Worm (Caenorhabditis elegans) whole organism, L4 larva: ENCODE measurements around the gene W01B6.6.

Source experiments
- F10B5.3 ChIP-seq: sonication (generic microtip); optimal IDR thresholded peaks from 2 replicates; lab custom pipeline; 2016; ENCODE audit warnings: mild to moderate bottlenecking, missing genetic modification characterization, missing compliant biosample characterization
- F26F4.8 ChIP-seq: fragments of 200-800 bp; sonication (Bioruptor generic); conservative IDR thresholded peaks from 2 replicates; pipeline ENCODE4 v1.3.6; 2022; ENCODE audit warnings: missing genetic modification characterization, missing compliant biosample characterization
- F37D6.2 ChIP-seq: sonication (generic microtip); optimal IDR thresholded peaks from 2 replicates; lab custom pipeline; 2016; ENCODE audit warnings: mild to moderate bottlenecking, missing genetic modification characterization, missing compliant biosample characterization
- F49E8.2 ChIP-seq: sonication (generic microtip); optimal IDR thresholded peaks from 2 replicates; lab custom pipeline; 2016; ENCODE audit warnings: missing compliant biosample characterization, mild to moderate bottlenecking, missing genetic modification characterization, borderline replicate concordance
- T20F7.1 ChIP-seq: fragments of 200-800 bp; sonication (Bioruptor generic); optimal IDR thresholded peaks from 2 replicates; lab custom pipeline; 2018; ENCODE audit warnings: mild to moderate bottlenecking, missing genetic modification characterization, missing compliant biosample characterization
- Y75B8A.6 ChIP-seq: fragments of 200-800 bp; sonication (Bioruptor generic); IDR thresholded peaks from 2 replicates; pipeline ENCODE4 v1.3.6; 2022; ENCODE audit warnings: missing genetic modification reagents, missing genetic modification characterization, missing compliant biosample characterization
- attf-4 ChIP-seq: sonication (generic microtip); optimal IDR thresholded peaks from 3 replicates; lab custom pipeline; 2017; ENCODE audit warnings: missing biosample characterization, missing genetic modification characterization
- ceh-32 ChIP-seq: sonication (generic microtip); optimal IDR thresholded peaks from 2 replicates; lab custom pipeline; 2016; ENCODE audit warnings: mild to moderate bottlenecking, missing genetic modification characterization, missing compliant biosample characterization; ENCODE audit not compliant: poor library complexity
- ces-1 ChIP-seq: fragments of 150-350 bp; sonication (generic microtip); optimal IDR thresholded peaks from 4 replicates; lab custom pipeline; 2014; ENCODE audit warnings: missing biosample characterization, missing genetic modification reagents, missing genetic modification characterization
- daf-16 ChIP-seq, 3 experiments: sonication (generic microtip); optimal IDR thresholded peaks; 2 replicates each; lab custom pipeline; 2016 to 2017; ENCODE audit warnings: missing genetic modification characterization in 3 of 3, missing genetic modification reagents in 3 of 3, mild to moderate bottlenecking in 2 of 3, missing compliant biosample characterization in 2 of 3, missing biosample characterization in 1 of 3, moderate library complexity in 1 of 3
- dmd-6 ChIP-seq: fragments of 200-800 bp; sonication (Bioruptor generic); IDR thresholded peaks from 2 replicates; pipeline ENCODE4 v1.3.6; 2022; ENCODE audit warnings: missing genetic modification reagents, missing genetic modification characterization, missing compliant biosample characterization
- dmd-8 ChIP-seq: fragments of 200-800 bp; sonication (Bioruptor generic); IDR thresholded peaks from 2 replicates; pipeline ENCODE4 v1.3.6; 2022; ENCODE audit warnings: missing genetic modification characterization, missing compliant biosample characterization
- egl-27 ChIP-seq: sonication (generic microtip); optimal IDR thresholded peaks from 3 replicates; lab custom pipeline; 2017; ENCODE audit warnings: missing biosample characterization, missing genetic modification reagents, missing genetic modification characterization
- hlh-11 ChIP-seq: fragments of 200-800 bp; sonication (Bioruptor generic); optimal IDR thresholded peaks from 2 replicates; lab custom pipeline; 2018; ENCODE audit warnings: mild to moderate bottlenecking, missing genetic modification characterization, missing compliant biosample characterization
- hlh-30 ChIP-seq: sonication (generic microtip); optimal IDR thresholded peaks from 2 replicates; lab custom pipeline; 2017; ENCODE audit warnings: antibody characterized with exemption, mild to moderate bottlenecking, missing genetic modification characterization, missing compliant biosample characterization; ENCODE audit not compliant: insufficient read depth
- hmg-1.1 ChIP-seq: fragments of 200-800 bp; sonication (Bioruptor generic); IDR thresholded peaks from 2 replicates; pipeline ENCODE4 v1.3.6; 2022; ENCODE audit warnings: missing genetic modification reagents, missing genetic modification characterization, missing compliant biosample characterization
- lim-7 ChIP-seq: fragments of 200-800 bp; sonication (Bioruptor generic); IDR thresholded peaks from 2 replicates; pipeline ENCODE4 v1.3.6; 2022; ENCODE audit warnings: missing genetic modification characterization, missing compliant biosample characterization
- lin-1 ChIP-seq: fragments of 200-800 bp; sonication (Bioruptor generic); IDR thresholded peaks from 2 replicates; pipeline ENCODE4 v1.3.6; 2022; ENCODE audit warnings: missing genetic modification reagents, missing genetic modification characterization, missing compliant biosample characterization
- lin-13 ChIP-seq: fragments of 150-350 bp; optimal IDR thresholded peaks from 2 replicates; lab custom pipeline; 2014; ENCODE audit warnings: missing biosample characterization, missing genetic modification reagents, missing genetic modification characterization
- lin-39 ChIP-seq: fragments of 150-350 bp; optimal IDR thresholded peaks from 2 replicates; lab custom pipeline; 2014; ENCODE audit warnings: missing biosample characterization, missing genetic modification reagents, missing genetic modification characterization
- madf-9 ChIP-seq: fragments of 200-800 bp; sonication (Bioruptor generic); conservative IDR thresholded peaks from 2 replicates; pipeline ENCODE4 v1.3.6; 2022; ENCODE audit warnings: missing genetic modification reagents, missing genetic modification characterization, missing compliant biosample characterization
- mdl-1 ChIP-seq, 2 experiments: fragments of 150-350 bp in 1 of 2; sonication (generic microtip) in 1 of 2; optimal IDR thresholded peaks; 2 replicates each; lab custom pipeline; 2014 to 2017; ENCODE audit warnings: missing biosample characterization in 2 of 2, missing genetic modification characterization in 2 of 2
- mep-1 ChIP-seq: fragments of 150-350 bp; sonication (generic microtip); optimal IDR thresholded peaks from 3 replicates; lab custom pipeline; 2014; ENCODE audit warnings: missing biosample characterization, missing genetic modification characterization
- mxl-2 ChIP-seq: fragments of 200-800 bp; sonication (Bioruptor generic); conservative IDR thresholded peaks from 2 replicates; pipeline ENCODE4 v1.3.6; 2022; ENCODE audit warnings: missing genetic modification reagents, missing genetic modification characterization, missing compliant biosample characterization
- mxl-3 ChIP-seq: fragments of 200-800 bp; sonication (Bioruptor generic); optimal IDR thresholded peaks from 2 replicates; lab custom pipeline; 2018; ENCODE audit warnings: mild to moderate bottlenecking, missing genetic modification characterization, missing compliant biosample characterization
- nhr-11 ChIP-seq: fragments of 150-350 bp; optimal IDR thresholded peaks from 2 replicates; lab custom pipeline; 2014; ENCODE audit warnings: missing biosample characterization, missing genetic modification characterization
- nhr-111 ChIP-seq: fragments of 200-800 bp; sonication (Bioruptor generic); optimal IDR thresholded peaks from 2 replicates; lab custom pipeline; 2018; ENCODE audit warnings: mild to moderate bottlenecking, missing genetic modification characterization, missing compliant biosample characterization
- nhr-237 ChIP-seq: sonication (generic microtip); optimal IDR thresholded peaks from 2 replicates; lab custom pipeline; 2017; ENCODE audit warnings: missing biosample characterization, missing genetic modification characterization
- nhr-28 ChIP-seq: fragments of 150-350 bp; optimal IDR thresholded peaks from 2 replicates; lab custom pipeline; 2014; ENCODE audit warnings: missing biosample characterization, missing genetic modification characterization
- nhr-42 ChIP-seq: fragments of 200-800 bp; sonication (Bioruptor generic); IDR thresholded peaks from 2 replicates; pipeline ENCODE4 v1.3.6; 2022; ENCODE audit warnings: missing genetic modification characterization, missing compliant biosample characterization
- nhr-48 ChIP-seq: sonication (generic microtip); optimal IDR thresholded peaks from 2 replicates; lab custom pipeline; 2016; ENCODE audit warnings: mild to moderate bottlenecking, missing genetic modification characterization, missing compliant biosample characterization
- nhr-6 ChIP-seq: fragments of 150-350 bp; optimal IDR thresholded peaks from 2 replicates; lab custom pipeline; 2014; ENCODE audit warnings: missing biosample characterization, missing genetic modification characterization
- nhr-77 ChIP-seq: fragments of 150-350 bp; optimal IDR thresholded peaks from 2 replicates; lab custom pipeline; 2014; ENCODE audit warnings: missing biosample characterization, missing genetic modification characterization
- pha-4 ChIP-seq, 2 experiments: fragments of 150-350 bp in 1 of 2; fragments of 200-800 bp in 1 of 2; sonication (Bioruptor generic) in 1 of 2; IDR thresholded peaks in 1 of 2; optimal IDR thresholded peaks in 1 of 2; 2 replicates each; pipeline versions ENCODE4 v1.3.6 to Lab custom; 2014 to 2022; ENCODE audit warnings: missing genetic modification characterization in 2 of 2, missing genetic modification reagents in 2 of 2, missing biosample characterization in 1 of 2, missing compliant biosample characterization in 1 of 2
- pqm-1 ChIP-seq: sonication (generic microtip); optimal IDR thresholded peaks from 2 replicates; lab custom pipeline; 2017; ENCODE audit warnings: missing biosample characterization, missing genetic modification characterization
- rbr-2 ChIP-seq: sonication (generic microtip); optimal IDR thresholded peaks from 2 replicates; lab custom pipeline; 2016; ENCODE audit warnings: missing genotype, missing genetic modification characterization, missing compliant biosample characterization
- sdz-12 ChIP-seq: fragments of 200-800 bp; sonication (Bioruptor generic); optimal IDR thresholded peaks from 2 replicates; lab custom pipeline; 2018; ENCODE audit warnings: mild to moderate bottlenecking, missing genetic modification characterization, missing compliant biosample characterization
- skn-1 ChIP-seq: fragments of 150-350 bp; optimal IDR thresholded peaks from 2 replicates; lab custom pipeline; 2014; ENCODE audit warnings: missing biosample characterization, missing genetic modification characterization
- snpc-1.2 ChIP-seq: fragments of 200-800 bp; sonication (Bioruptor generic); IDR thresholded peaks from 2 replicates; pipeline ENCODE4 v1.3.6; 2022; ENCODE audit warnings: missing genetic modification reagents, missing genetic modification characterization, missing compliant biosample characterization
- spr-1 ChIP-seq: sonication (generic microtip); optimal IDR thresholded peaks from 2 replicates; lab custom pipeline; 2016; ENCODE audit warnings: mild to moderate bottlenecking, missing genetic modification characterization, missing compliant biosample characterization
- tag-97 ChIP-seq: fragments of 200-800 bp; sonication (Bioruptor generic); IDR thresholded peaks from 2 replicates; pipeline ENCODE4 v1.3.6; 2022; ENCODE audit warnings: missing genetic modification characterization, missing compliant biosample characterization
- unc-130 ChIP-seq: sonication (generic microtip); optimal IDR thresholded peaks from 2 replicates; lab custom pipeline; 2016; ENCODE audit warnings: missing genetic modification reagents, missing genetic modification characterization, missing compliant biosample characterization
- zag-1 ChIP-seq: fragments of 150-350 bp; optimal IDR thresholded peaks from 2 replicates; lab custom pipeline; 2014; ENCODE audit warnings: missing biosample characterization, missing genetic modification characterization
- zip-11 ChIP-seq: fragments of 200-800 bp; sonication (Bioruptor generic); IDR thresholded peaks from 2 replicates; pipeline ENCODE4 v1.3.6; 2022; ENCODE audit warnings: missing genetic modification characterization, missing compliant biosample characterization
- zip-2 ChIP-seq: fragments of 150-350 bp; optimal IDR thresholded peaks from 2 replicates; lab custom pipeline; 2014; ENCODE audit warnings: missing biosample characterization, missing genetic modification characterization
- ztf-7 ChIP-seq: fragments of 150-350 bp; optimal IDR thresholded peaks from 2 replicates; lab custom pipeline; 2014; ENCODE audit warnings: missing biosample characterization, missing genetic modification characterization

The W01B6.6 gene

DNA sequence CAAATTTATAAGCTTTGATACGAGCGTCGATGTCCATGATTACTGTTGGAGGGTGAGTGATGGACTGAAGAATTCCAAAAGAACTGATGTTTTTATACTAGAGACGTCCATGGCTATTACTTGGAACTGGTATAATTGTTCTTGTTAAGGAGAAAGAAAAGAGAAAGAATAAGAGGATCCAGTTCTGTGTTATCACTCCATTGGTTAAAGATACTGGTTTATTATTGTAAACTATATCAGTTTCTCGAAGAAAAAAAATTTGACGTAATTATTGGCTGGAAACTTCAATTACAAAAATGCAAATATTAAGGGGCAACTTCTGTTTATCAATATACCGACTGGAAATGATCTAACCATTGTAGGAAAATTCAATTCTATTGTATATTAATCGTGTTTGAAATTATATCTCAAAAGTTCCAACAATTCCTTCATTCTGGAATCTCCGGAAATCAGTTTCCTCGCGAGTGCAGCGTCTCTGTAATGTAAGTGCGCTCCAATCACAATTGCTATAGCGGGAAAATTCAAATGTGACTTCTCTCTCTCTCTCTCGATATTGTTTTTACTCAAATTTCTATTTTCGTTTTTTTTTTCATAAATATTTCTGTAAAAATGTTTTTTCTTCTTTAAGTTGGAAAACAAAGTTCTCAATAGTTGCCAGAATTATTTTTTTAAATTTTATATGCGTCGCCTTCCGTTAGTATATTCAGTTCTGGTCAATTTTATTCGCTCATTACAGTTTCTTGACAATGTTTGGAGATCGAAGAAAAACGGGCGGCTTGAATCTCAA is 4.7 kb downstream of the W01B6.6 start, which contains the start of the genes col-2 and ndc-80 (continued):
- TF ChIP-seq ces-1 (GFP tag; lab: Kevin White, UChicago) (no peak), tag-97 (GFP tag; lab: Robert Waterston, UW) (no peak), pha-4 (GFP tag; IDR thresholded peaks at IDR 0.05; lab: Robert Waterston, UW) (no peak), pha-4 (tag; optimal IDR thresholded peaks at IDR 0.05; lab: Kevin White, UChicago) (peak; percentile 76), nhr-42 (GFP tag; lab: Robert Waterston, UW) (no peak), nhr-48 (no peak), dmd-6 (GFP tag; lab: Robert Waterston, UW) (no peak), ztf-7 (tag; lab: Kevin White, UChicago) (no peak), lin-13 (GFP tag; lab: Kevin White, UChicago) (peak; percentile 37), F26F4.8 (GFP tag; lab: Robert Waterston, UW) (no peak), hlh-11 (peak; percentile 19), skn-1 (tag; lab: Kevin White, UChicago) (no peak), zip-2 (tag; lab: Kevin White, UChicago) (no peak), snpc-1.2 (GFP tag; lab: Robert Waterston, UW) (peak; percentile 55; the same call in 1 of the 2 replicates), nhr-6 (tag; lab: Kevin White, UChicago) (peak; percentile 82), F49E8.2 (tag; lab: Kevin White, UChicago) (no peak), mdl-1 (tag; optimal IDR thresholded peaks at IDR 0.05; lab: Kevin White, UChicago) (peak in 1 of 2 experiments; percentile 0), lin-1 (GFP tag; lab: Robert Waterston, UW) (no peak), nhr-28 (tag; lab: Kevin White, UChicago) (no peak), zag-1 (tag; lab: Kevin White, UChicago) (no peak), unc-130 (GFP tag; lab: Kevin White, UChicago) (peak; percentile 82), attf-4 (tag; lab: Kevin White, UChicago) (no peak), mxl-3 (GFP tag; lab: Kevin White, UChicago) (peak; percentile 27), rbr-2 (tag; lab: Kevin White, UChicago) (peak; percentile 43), nhr-237 (no peak), ceh-32 (tag; lab: Kevin White, UChicago) (no peak), zip-11 (GFP tag; lab: Robert Waterston, UW) (no peak), dmd-8 (GFP tag; lab: Robert Waterston, UW) (no peak), egl-27 (no peak), mep-1 (tag; lab: Kevin White, UChicago) (no peak), daf-16 (GFP tag; optimal IDR thresholded peaks at IDR 0.05; lab: Kevin White, UChicago) (no peak), daf-16 (tag; optimal IDR thresholded peaks at IDR 0.05; lab: Kevin White, UChicago) (no peak), lim-7 (GFP tag; lab: Robert Waterston, UW) (no peak), F10B5.3 (tag; lab: Kevin White, UChicago) (no peak), pqm-1 (tag; lab: Kevin White, UChicago) (no peak), sdz-12 (GFP tag; lab: Kevin White, UChicago) (no peak), hlh-30 (tag; lab: Kevin White, UChicago) (no peak), nhr-77 (tag; lab: Kevin White, UChicago) (no peak), hmg-1.1 (GFP tag; lab: Robert Waterston, UW) (no peak; the same call in 1 of the 2 replicates), mxl-2 (no peak), F37D6.2 (no peak)

DNA sequence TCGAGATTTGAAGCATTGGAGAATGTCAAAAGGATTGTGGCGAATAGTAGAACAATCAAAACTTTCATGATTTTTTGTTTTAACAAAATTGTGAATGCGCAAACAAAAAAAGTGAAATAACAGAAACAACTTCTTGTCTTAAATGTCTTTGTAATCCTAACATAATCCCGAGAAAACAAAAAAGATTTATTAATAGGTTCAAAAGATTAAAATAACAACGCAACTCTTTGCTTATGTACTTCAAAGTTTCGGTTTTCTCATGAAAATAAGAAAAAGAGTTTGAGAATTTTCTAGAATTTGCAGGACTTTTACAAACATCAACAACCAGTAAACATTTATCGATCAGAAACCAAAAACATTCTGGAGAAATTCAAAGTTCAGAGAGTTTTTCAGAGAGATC is 8.9 kb downstream of the W01B6.6 start, which contains the start of gene ttr-39:
Gene ttr-39, minus strand, starts transcription at position 101 of the 400 bp plus-strand sequence.
- TF ChIP-seq nhr-11 (no peak), F26F4.8 (GFP tag; lab: Robert Waterston, UW) (no peak), T20F7.1 (no peak), Y75B8A.6 (GFP tag; lab: Robert Waterston, UW) (no peak), unc-130 (GFP tag; lab: Kevin White, UChicago) (no peak), rbr-2 (tag; lab: Kevin White, UChicago) (no peak), lin-39 (tag; lab: Kevin White, UChicago) (no peak), spr-1 (tag; lab: Kevin White, UChicago) (no peak), F10B5.3 (tag; lab: Kevin White, UChicago) (no peak), F37D6.2 (no peak), madf-9 (GFP tag; lab: Robert Waterston, UW) (no peak), nhr-111 (GFP tag; lab: Kevin White, UChicago) (no peak), nhr-77 (tag; lab: Kevin White, UChicago) (no peak)
